Worm (Caenorhabditis elegans) whole organism, L2 larva: ENCODE measurements around the gene trpl-2.

Source experiments
- F13H6.1 ChIP-seq: sonication (generic microtip); optimal IDR thresholded peaks from 2 replicates; lab custom pipeline; 2016; ENCODE audit warnings: missing genetic modification characterization, missing compliant biosample characterization
- ZK546.5 ChIP-seq: sonication (generic microtip); optimal IDR thresholded peaks from 2 replicates; lab custom pipeline; 2017; ENCODE audit warnings: missing biosample characterization, missing genetic modification characterization
- ceh-16 ChIP-seq: fragments of 150-350 bp; optimal IDR thresholded peaks from 2 replicates; lab custom pipeline; 2014; ENCODE audit warnings: missing biosample characterization, missing genetic modification characterization
- lin-39 ChIP-seq: fragments of 150-350 bp; optimal IDR thresholded peaks from 2 replicates; lab custom pipeline; 2014; ENCODE audit warnings: missing biosample characterization, missing genetic modification reagents, missing genetic modification characterization
- nhr-12 ChIP-seq: fragments of 150-350 bp; optimal IDR thresholded peaks from 2 replicates; lab custom pipeline; 2014; ENCODE audit warnings: missing biosample characterization, missing genetic modification characterization
- nhr-21 ChIP-seq: fragments of 150-350 bp; optimal IDR thresholded peaks from 2 replicates; lab custom pipeline; 2014; ENCODE audit warnings: missing biosample characterization, missing genetic modification characterization
- nhr-237 ChIP-seq: fragments of 150-350 bp; optimal IDR thresholded peaks from 2 replicates; lab custom pipeline; 2014; ENCODE audit warnings: missing biosample characterization, missing genetic modification characterization
- nhr-77 ChIP-seq: fragments of 150-350 bp; optimal IDR thresholded peaks from 2 replicates; lab custom pipeline; 2014; ENCODE audit warnings: missing biosample characterization, missing genetic modification characterization
- unc-62 ChIP-seq: fragments of 150-350 bp; optimal IDR thresholded peaks from 2 replicates; lab custom pipeline; 2014; ENCODE audit warnings: missing biosample characterization, missing genetic modification reagents, missing genetic modification characterization

DNA sequence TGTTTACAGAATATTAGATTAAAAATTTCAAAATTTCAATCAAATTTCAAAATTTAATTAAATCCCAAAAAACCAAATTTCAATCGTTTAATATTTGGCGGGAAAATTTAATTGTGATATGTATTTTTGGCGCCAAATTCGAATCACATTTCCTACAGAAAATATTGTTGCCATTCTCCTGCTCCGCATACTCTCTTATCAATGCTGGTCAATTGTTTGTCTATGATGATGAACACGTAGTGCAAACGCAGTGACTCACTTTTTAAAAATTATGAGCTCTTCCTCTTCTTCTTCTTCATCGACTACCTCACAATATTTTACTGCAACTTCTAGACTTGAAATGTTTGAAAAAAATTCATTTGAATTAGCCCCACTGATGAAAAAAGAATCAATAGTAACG is at the start of gene trpl-2:
- TF ChIP-seq nhr-21 (tag; lab: Kevin White, UChicago): no peak
- no peak for TF ChIP-seq nhr-237 (tag; lab: Kevin White, UChicago)
- no peak for TF ChIP-seq F13H6.1 (tag; lab: Kevin White, UChicago)
- TF ChIP-seq nhr-77 (tag; lab: Kevin White, UChicago): no peak
- no peak for TF ChIP-seq ceh-16 (tag; lab: Kevin White, UChicago)
- no peak for TF ChIP-seq ZK546.5 (tag; lab: Kevin White, UChicago)
- no peak for TF ChIP-seq nhr-12 (tag; lab: Kevin White, UChicago)
- TF ChIP-seq unc-62 (GFP tag; lab: Kevin White, UChicago): no peak
- TF ChIP-seq lin-39 (tag; lab: Kevin White, UChicago): no peak
